Worm (Caenorhabditis elegans): ENCODE measurements around the gene C49A9.2.

C49A9.2 gene

ce11 chrIV:6266499-6266898 lies 41.3 kb downstream of the C49A9.2 start, which contains the start of gene srv-29:
srv-29 (minus strand) TSS chrIV:6266599.
- TF ChIP-seq efl-1 (GFP tag; optimal IDR thresholded peaks at IDR 0.05): no peak
- no peak for TF ChIP-seq cebp-2 (GFP tag; IDR thresholded peaks at IDR 0.05)
- TF ChIP-seq F37B4.10 (GFP tag; IDR thresholded peaks at IDR 0.05): no peak
- no peak for TF ChIP-seq F55B11.4 (tag; optimal IDR thresholded peaks at IDR 0.05; ENCODE audit: borderline replicate concordance, insufficient read depth)
- no peak for TF ChIP-seq tbp1 (GFP tag; optimal IDR thresholded peaks at IDR 0.05)
- TF ChIP-seq madf-8 (GFP tag; conservative IDR thresholded peaks at IDR 0.05): no peak
- TF ChIP-seq attf-6 (GFP tag; IDR thresholded peaks at IDR 0.05): no peak
- TF ChIP-seq ceh-27 (GFP tag; optimal IDR thresholded peaks at IDR 0.05): no peak
- TF ChIP-seq bed-2 (GFP tag; IDR thresholded peaks at IDR 0.05): no peak
- TF ChIP-seq him-1 (tag; optimal IDR thresholded peaks at IDR 0.05): no peak
- no peak for TF ChIP-seq Y56A3A.18 (GFP tag; IDR thresholded peaks at IDR 0.05)
- no peak for TF ChIP-seq nfya-1 (tag; optimal IDR thresholded peaks at IDR 0.05; ENCODE audit: borderline replicate concordance, insufficient read depth)
- TF ChIP-seq sdz-38 (tag; optimal IDR thresholded peaks at IDR 0.05): no peak

- TF ChIP-seq F22D6.2 (tag; optimal IDR thresholded peaks at IDR 0.05) (no peak), sdz-38 (tag; optimal IDR thresholded peaks at IDR 0.05) (no peak), aptf-3 (GFP tag; IDR thresholded peaks at IDR 0.05) (no peak), ceh-27 (GFP tag; optimal IDR thresholded peaks at IDR 0.05) (no peak), lsl-1 (GFP tag; optimal IDR thresholded peaks at IDR 0.05) (no peak), snpc-3.4 (tag; optimal IDR thresholded peaks at IDR 0.05) (no peak), F57C9.4 (tag; optimal IDR thresholded peaks at IDR 0.05) (no peak), ceh-58 (GFP tag; IDR thresholded peaks at IDR 0.05) (no peak), attf-5 (GFP tag; optimal IDR thresholded peaks at IDR 0.05) (no peak), atf-7 (tag; optimal IDR thresholded peaks at IDR 0.05) (no peak), B0336.3 (GFP tag; IDR thresholded peaks at IDR 0.05) (no peak), Y56A3A.18 (GFP tag; IDR thresholded peaks at IDR 0.05) (no peak), ccch-3 (GFP tag; optimal IDR thresholded peaks at IDR 0.05) (no peak), ztf-25 (GFP tag; IDR thresholded peaks at IDR 0.05) (no peak), sea-2 (GFP tag; IDR thresholded peaks at IDR 0.05) (no peak), nhr-27 (tag; optimal IDR thresholded peaks at IDR 0.05) (no peak), somi-1 (GFP tag; optimal IDR thresholded peaks at IDR 0.05) (no peak), bed-1 (GFP tag; IDR thresholded peaks at IDR 0.05) (no peak), let-526 (GFP tag; IDR thresholded peaks at IDR 0.05) (no peak)
Measured at ce11 chrIV:6269346-6269745, 44.1 kb downstream of the C49A9.2 start, which contains the start of gene srv-30. srv-30 (minus strand) TSS chrIV:6269446.

- TF ChIP-seq let-607 (tag; optimal IDR thresholded peaks at IDR 0.05) (no peak), F39B2.1 (GFP tag; IDR thresholded peaks at IDR 0.05) (no peak), repo-1 (tag; optimal IDR thresholded peaks at IDR 0.05) (no peak), hrde-1 (tag; optimal IDR thresholded peaks at IDR 0.05; ENCODE audit: borderline replicate concordance) (no peak), xnd-1 (tag; optimal IDR thresholded peaks at IDR 0.05) (no peak), lir-1 (GFP tag; conservative IDR thresholded peaks at IDR 0.05) (no peak), aptf-2 (GFP tag; conservative IDR thresholded peaks at IDR 0.05) (no peak), B0261.1 (tag; optimal IDR thresholded peaks at IDR 0.05) (no peak), egl-44 (GFP tag; IDR thresholded peaks at IDR 0.05) (no peak), F23B12.7 (tag; optimal IDR thresholded peaks at IDR 0.05; ENCODE audit: insufficient read depth) (no peak), snpc-1.1 (tag; optimal IDR thresholded peaks at IDR 0.05; ENCODE audit: insufficient read depth) (no peak)
Measured at ce11 chrIV:6271923-6272322, 46.7 kb downstream of the C49A9.2 start, which contains the start of gene srv-31. srv-31 (minus strand) TSS chrIV:6272023.
